Worm (Caenorhabditis elegans) whole organism, midembryonic: Measurements from ENCODE around the gene ttr-48.

Experiments used
- flt-1 ChIP-seq: fragments of 200-800 bp; sonication (Bioruptor generic); IDR thresholded peaks from 2 replicates; pipeline ENCODE4 v1.3.6; 2022; ENCODE audit warnings: missing genetic modification characterization, missing compliant biosample characterization
- klf-2 ChIP-seq: fragments of 200-800 bp; sonication (Bioruptor generic); conservative IDR thresholded peaks from 2 replicates; pipeline ENCODE4 v1.3.6; 2022; ENCODE audit warnings: missing genetic modification reagents, missing genetic modification characterization, missing compliant biosample characterization
- ref-1 ChIP-seq: fragments of 200-800 bp; sonication (Bioruptor generic); conservative IDR thresholded peaks from 2 replicates; pipeline ENCODE4 v1.3.6; 2022; ENCODE audit warnings: missing genetic modification reagents, missing genetic modification characterization, missing compliant biosample characterization
- tab-1 ChIP-seq: fragments of 200-800 bp; sonication (Bioruptor generic); IDR thresholded peaks from 2 replicates; pipeline ENCODE4 v1.3.6; 2022; ENCODE audit warnings: missing genetic modification characterization, missing compliant biosample characterization

- TF ChIP-seq tab-1 (GFP tag; lab: Robert Waterston, UW) (no peak), klf-2 (no peak), ref-1 (GFP tag; lab: Robert Waterston, UW) (no peak), flt-1 (GFP tag; lab: Robert Waterston, UW) (no peak)
Measured at ce11 chrX:3798288-3798687, 44.0 kb downstream of the ttr-48 start.
